Fruit fly (Drosophila melanogaster) whole organism, wandering third instar larva: ENCODE data around the gene Cyp9f3.

Experiments
- CG9705 ChIP-seq: fragments of 200-800 bp; sonication (Bioruptor generic); optimal IDR thresholded peaks from 2 replicates; lab custom pipeline; 2018; ENCODE audit warnings: missing biosample characterization, mild to moderate bottlenecking, missing genetic modification characterization
- CrebA ChIP-seq: fragments of 200-800 bp; sonication (Bioruptor generic); optimal IDR thresholded peaks from 2 replicates; lab custom pipeline; 2016; ENCODE audit warnings: missing biosample characterization, mild to moderate bottlenecking, missing genetic modification characterization, borderline replicate concordance
- Dfd ChIP-seq: fragments of >200 bp; optimal IDR thresholded peaks from 2 replicates; lab custom pipeline; 2017; ENCODE audit warnings: missing biosample characterization, missing genetic modification characterization
- GATAd ChIP-seq: sonication (Bioruptor generic); optimal IDR thresholded peaks from 2 replicates; lab custom pipeline; 2016; ENCODE audit warnings: missing biosample characterization, missing genetic modification characterization
- HLH106 ChIP-seq: fragments of 200-800 bp; optimal IDR thresholded peaks from 3 replicates; lab custom pipeline; 2019; ENCODE audit warnings: missing biosample characterization, mild to moderate bottlenecking, missing genetic modification characterization, moderate library complexity
- Hr78 ChIP-seq: fragments of >200 bp; optimal IDR thresholded peaks from 2 replicates; lab custom pipeline; 2017; ENCODE audit warnings: missing biosample characterization, missing genetic modification characterization
- Hr83 ChIP-seq: fragments of 200-300 bp; sonication (Bioruptor generic); optimal IDR thresholded peaks from 2 replicates; lab custom pipeline; 2016; ENCODE audit warnings: missing biosample characterization, mild to moderate bottlenecking, missing genetic modification characterization, moderate library complexity; ENCODE audit not compliant: poor library complexity, severe bottlenecking
- Jra ChIP-seq: sonication (Bioruptor generic); optimal IDR thresholded peaks from 2 replicates; lab custom pipeline; 2016; ENCODE audit warnings: missing biosample characterization, missing genetic modification characterization
- Mio ChIP-seq: sonication (Bioruptor generic); optimal IDR thresholded peaks from 2 replicates; lab custom pipeline; 2016; ENCODE audit warnings: missing biosample characterization, missing genetic modification characterization
- N ChIP-seq: fragments of >200 bp; optimal IDR thresholded peaks from 2 replicates; lab custom pipeline; 2018; ENCODE audit warnings: missing biosample characterization, missing external identifiers, missing genetic modification characterization
- Rel ChIP-seq, 2 experiments: fragments of 200-800 bp; sonication (Bioruptor generic) in 1 of 2; optimal IDR thresholded peaks; 2 replicates in 1 of 2; 3 replicates in 1 of 2; lab custom pipeline; 2016 to 2019; ENCODE audit warnings: mild to moderate bottlenecking in 2 of 2, missing biosample characterization in 2 of 2, missing genetic modification characterization in 2 of 2, moderate library complexity in 1 of 2
- foxo ChIP-seq, 2 experiments: fragments of 200-800 bp; sonication (Bioruptor generic); optimal IDR thresholded peaks; 2 replicates in 1 of 2; 3 replicates in 1 of 2; lab custom pipeline; 2016 to 2017; ENCODE audit warnings: missing biosample characterization in 2 of 2, missing genetic modification characterization in 2 of 2
- h ChIP-seq: fragments of 200-800 bp; sonication (Bioruptor generic); optimal IDR thresholded peaks from 3 replicates; lab custom pipeline; 2016; ENCODE audit warnings: missing biosample characterization, mild to moderate bottlenecking, missing genetic modification characterization
- rgr ChIP-seq: fragments of 200-800 bp; sonication (Bioruptor generic); optimal IDR thresholded peaks from 3 replicates; lab custom pipeline; 2016; ENCODE audit warnings: missing biosample characterization, mild to moderate bottlenecking, missing genetic modification characterization
- sage ChIP-seq: fragments of 200-800 bp; sonication (Bioruptor generic); optimal IDR thresholded peaks from 2 replicates; lab custom pipeline; 2016; ENCODE audit warnings: missing biosample characterization, mild to moderate bottlenecking, missing genetic modification characterization
- tai ChIP-seq: sonication (Bioruptor generic); optimal IDR thresholded peaks from 2 replicates; lab custom pipeline; 2016; ENCODE audit warnings: missing biosample characterization, missing genetic modification characterization

Gene Cyp9f3

DNA sequence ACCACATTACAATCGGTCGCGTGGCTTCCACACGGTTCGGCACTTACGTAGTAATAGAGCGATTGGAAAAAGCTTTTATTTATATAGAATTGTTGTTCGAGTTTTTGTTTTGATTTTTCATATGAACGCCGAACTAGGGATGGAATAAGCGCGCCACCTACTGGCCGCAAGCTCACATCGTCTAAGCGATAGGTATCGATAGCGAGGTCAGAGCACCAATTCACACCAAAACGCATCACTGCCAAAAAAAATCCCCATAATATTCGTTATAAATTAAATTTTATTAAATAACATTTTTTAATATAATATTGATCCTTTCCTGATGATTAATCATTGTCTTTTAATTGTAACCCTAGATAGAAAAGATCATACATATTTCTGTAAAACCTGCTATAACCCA lies 48.2 kb downstream of the Cyp9f3 start, which contains the start of gene CG10038:
TSS of gene CG10038 (minus strand) at position 148 of the 400 bp plus-strand sequence.
- TF ChIP-seq Dfd (GFP tag; lab: Kevin White, UChicago) (no peak), Jra (GFP tag; lab: Kevin White, UChicago) (no peak), rgr (GFP tag; lab: Kevin White, UChicago) (peak; percentile 42), sage (GFP tag; lab: Kevin White, UChicago) (peak; percentile 40), CrebA (GFP tag; lab: Kevin White, UChicago) (no peak), GATAd (GFP tag; lab: Kevin White, UChicago) (peak; percentile 6), h (GFP tag; lab: Kevin White, UChicago) (peak; percentile 43), tai (GFP tag; lab: Kevin White, UChicago) (no peak), foxo (GFP tag; optimal IDR thresholded peaks at IDR 0.05; lab: Kevin White, UChicago) (peak in 1 of 2 experiments; percentile 54), Rel (GFP tag; optimal IDR thresholded peaks at IDR 0.05; lab: Kevin White, UChicago) (no peak), Rel (tag; optimal IDR thresholded peaks at IDR 0.05; lab: Kevin White, UChicago) (peak; percentile 99), HLH106 (tag; lab: Kevin White, UChicago) (peak; percentile 25), CG9705 (GFP tag; lab: Kevin White, UChicago) (no peak), Hr83 (GFP tag; lab: Kevin White, UChicago) (peak; percentile 64)

dm6 chr3R:12347659-12348058 lies 51.1 kb downstream of the Cyp9f3 start:
- no peak for TF ChIP-seq Hr78
- no peak for TF ChIP-seq tai (GFP tag; lab: Kevin White, UChicago)
- TF ChIP-seq Mio (GFP tag; lab: Kevin White, UChicago) = no peak
- no peak for TF ChIP-seq rgr (GFP tag; lab: Kevin White, UChicago)
- no peak for TF ChIP-seq N (GFP tag; lab: Kevin White, UChicago)
- TF ChIP-seq, all 38 proteins: peak for 0
